Worm (Caenorhabditis elegans) whole organism, young adult: ENCODE data around the gene ctps-1.

ENCODE experiments used
- B0019.2 ChIP-seq: fragments of 200-800 bp; sonication (Bioruptor generic); conservative IDR thresholded peaks from 2 replicates; pipeline ENCODE4 v1.3.6; 2022; ENCODE audit warnings: missing genetic modification reagents, missing genetic modification characterization, missing compliant biosample characterization
- B0261.1 ChIP-seq: sonication (generic microtip); optimal IDR thresholded peaks from 2 replicates; lab custom pipeline; 2016; ENCODE audit warnings: mild to moderate bottlenecking, missing genetic modification characterization, moderate library complexity, missing compliant biosample characterization
- B0336.3 ChIP-seq: fragments of 200-800 bp; sonication (Bioruptor generic); IDR thresholded peaks from 2 replicates; pipeline ENCODE4 v1.3.6; 2022; ENCODE audit warnings: missing genetic modification characterization, missing compliant biosample characterization
- F23B12.7 ChIP-seq: sonication (generic microtip); optimal IDR thresholded peaks from 2 replicates; lab custom pipeline; 2017; ENCODE audit warnings: missing genetic modification characterization, mild to moderate bottlenecking, missing compliant biosample characterization, antibody characterized with exemption, moderate library complexity; ENCODE audit not compliant: insufficient read depth
- F49E8.2 ChIP-seq: sonication (generic microtip); optimal IDR thresholded peaks from 3 replicates; lab custom pipeline; 2017; ENCODE audit warnings: missing genetic modification characterization, mild to moderate bottlenecking, missing compliant biosample characterization, antibody characterized with exemption, moderate library complexity; ENCODE audit not compliant: insufficient read depth
- F57A8.1 ChIP-seq: fragments of 200-800 bp; sonication (Bioruptor generic); optimal IDR thresholded peaks from 2 replicates; lab custom pipeline; 2018; ENCODE audit warnings: mild to moderate bottlenecking, missing genetic modification characterization, moderate library complexity, missing compliant biosample characterization
- T07F8.4 ChIP-seq: sonication (generic microtip); optimal IDR thresholded peaks from 2 replicates; lab custom pipeline; 2016; ENCODE audit warnings: mild to moderate bottlenecking, missing genetic modification characterization, moderate library complexity, missing compliant biosample characterization
- ama-1 ChIP-seq, 3 experiments: fragments of 150-350 bp in 1 of 3; sonication (generic microtip) in 2 of 3; optimal IDR thresholded peaks; 2 replicates each; lab custom pipeline; 2014 to 2018; ENCODE audit warnings: missing biosample characterization in 2 of 3, missing genetic modification characterization in 2 of 3, missing genetic modification reagents in 2 of 3
- aptf-3 ChIP-seq: fragments of 200-800 bp; sonication (Bioruptor generic); IDR thresholded peaks from 2 replicates; pipeline ENCODE4 v1.3.6; 2022; ENCODE audit warnings: missing genetic modification characterization, missing compliant biosample characterization
- atf-7 ChIP-seq: sonication (generic microtip); optimal IDR thresholded peaks from 2 replicates; lab custom pipeline; 2017; ENCODE audit warnings: mild to moderate bottlenecking, missing genetic modification characterization, missing compliant biosample characterization
- attf-3 ChIP-seq: fragments of 200-800 bp; sonication (Bioruptor generic); conservative IDR thresholded peaks from 2 replicates; pipeline ENCODE4 v1.3.6; 2022; ENCODE audit warnings: missing genetic modification reagents, missing genetic modification characterization, missing compliant biosample characterization
- attf-5 ChIP-seq: fragments of 200-800 bp; sonication (Bioruptor generic); optimal IDR thresholded peaks from 2 replicates; lab custom pipeline; 2018; ENCODE audit warnings: mild to moderate bottlenecking, missing genetic modification characterization, missing compliant biosample characterization
- bed-1 ChIP-seq: fragments of 200-800 bp; sonication (Bioruptor generic); IDR thresholded peaks from 2 replicates; pipeline ENCODE4 v1.3.6; 2022; ENCODE audit warnings: missing genetic modification reagents, missing genetic modification characterization, missing compliant biosample characterization
- ceh-40 ChIP-seq: fragments of 200-800 bp; sonication (Bioruptor generic); IDR thresholded peaks from 2 replicates; pipeline ENCODE4 v1.3.6; 2022; ENCODE audit warnings: missing genetic modification characterization, missing compliant biosample characterization
- ceh-58 ChIP-seq: fragments of 200-800 bp; sonication (Bioruptor generic); IDR thresholded peaks from 2 replicates; pipeline ENCODE4 v1.3.6; 2022; ENCODE audit warnings: missing genetic modification characterization, missing compliant biosample characterization
- efl-1 ChIP-seq: fragments of 150-350 bp; optimal IDR thresholded peaks from 2 replicates; lab custom pipeline; 2014; ENCODE audit warnings: missing biosample characterization, missing genetic modification reagents, missing genetic modification characterization
- egl-44 ChIP-seq: fragments of 200-800 bp; sonication (Bioruptor generic); IDR thresholded peaks from 2 replicates; pipeline ENCODE4 v1.3.6; 2022; ENCODE audit warnings: missing genetic modification reagents, missing genetic modification characterization, missing compliant biosample characterization
- hlh-12 ChIP-seq: sonication (generic microtip); optimal IDR thresholded peaks from 2 replicates; lab custom pipeline; 2016; ENCODE audit warnings: missing genetic modification characterization, missing compliant biosample characterization
- hlh-26 ChIP-seq: fragments of 200-800 bp; sonication (Bioruptor generic); conservative IDR thresholded peaks from 2 replicates; pipeline ENCODE4 v1.3.6; 2022; ENCODE audit warnings: missing genetic modification reagents, missing genetic modification characterization, missing compliant biosample characterization
- hmg-20 ChIP-seq: fragments of 200-800 bp; sonication (Bioruptor generic); IDR thresholded peaks from 2 replicates; pipeline ENCODE4 v1.3.6; 2022; ENCODE audit warnings: missing genetic modification reagents, missing genetic modification characterization, missing compliant biosample characterization
- hsf-1 ChIP-seq: fragments of 200-800 bp; sonication (Bioruptor generic); IDR thresholded peaks from 2 replicates; pipeline ENCODE4 v1.3.6; 2022; ENCODE audit warnings: missing genetic modification reagents, missing genetic modification characterization, missing compliant biosample characterization
- lag-1 ChIP-seq: fragments of 200-800 bp; sonication (Bioruptor generic); IDR thresholded peaks from 2 replicates; pipeline ENCODE4 v1.3.6; 2022; ENCODE audit warnings: missing genetic modification reagents, missing genetic modification characterization, missing compliant biosample characterization
- lin-54 ChIP-seq: fragments of 200-800 bp; sonication (Bioruptor generic); optimal IDR thresholded peaks from 2 replicates; lab custom pipeline; 2018; ENCODE audit warnings: mild to moderate bottlenecking, missing genetic modification characterization, missing compliant biosample characterization
- lsl-1 ChIP-seq: fragments of 200-800 bp; sonication (Bioruptor generic); optimal IDR thresholded peaks from 2 replicates; lab custom pipeline; 2018; ENCODE audit warnings: mild to moderate bottlenecking, missing genetic modification characterization, moderate library complexity, missing compliant biosample characterization
- mel-28 ChIP-seq: sonication (generic microtip); optimal IDR thresholded peaks from 2 replicates; lab custom pipeline; 2016; ENCODE audit warnings: borderline replicate concordance, mild to moderate bottlenecking, missing genetic modification characterization, missing compliant biosample characterization
- nfya-2 ChIP-seq: fragments of 200-800 bp; sonication (Bioruptor generic); IDR thresholded peaks from 2 replicates; pipeline ENCODE4 v1.3.6; 2022; ENCODE audit warnings: missing genetic modification reagents, missing genetic modification characterization, missing compliant biosample characterization
- pbrm-1 ChIP-seq: fragments of 200-800 bp; sonication (Bioruptor generic); IDR thresholded peaks from 2 replicates; pipeline ENCODE4 v1.3.6; 2022; ENCODE audit warnings: missing genetic modification reagents, missing genetic modification characterization, missing compliant biosample characterization
- rcor-1 ChIP-seq: fragments of 200-800 bp; sonication (Bioruptor generic); IDR thresholded peaks from 2 replicates; pipeline ENCODE4 v1.3.6; 2022; ENCODE audit warnings: missing genetic modification reagents, missing genetic modification characterization, missing compliant biosample characterization
- repo-1 ChIP-seq: sonication (generic microtip); optimal IDR thresholded peaks from 2 replicates; lab custom pipeline; 2017; ENCODE audit warnings: mild to moderate bottlenecking, missing genetic modification characterization, missing compliant biosample characterization
- snpc-1.1 ChIP-seq: sonication (generic microtip); optimal IDR thresholded peaks from 2 replicates; lab custom pipeline; 2017; ENCODE audit warnings: missing genetic modification characterization, mild to moderate bottlenecking, missing compliant biosample characterization, antibody characterized with exemption, moderate library complexity, missing genotype, missing genetic modification reagents; ENCODE audit not compliant: insufficient read depth
- snpc-4 ChIP-seq, 5 experiments: fragments of 150-350 bp in 1 of 5; sonication (generic microtip) in 4 of 5; optimal IDR thresholded peaks; 2 replicates each; lab custom pipeline; 2014 to 2018; ENCODE audit warnings: missing genetic modification characterization in 5 of 5, missing biosample characterization in 3 of 5, antibody characterized with exemption in 2 of 5, mild to moderate bottlenecking in 2 of 5, missing compliant biosample characterization in 2 of 5, missing genotype in 2 of 5, moderate library complexity in 2 of 5, missing genetic modification reagents in 1 of 5
- tbp1 ChIP-seq: fragments of 200-800 bp; sonication (Bioruptor generic); optimal IDR thresholded peaks from 2 replicates; lab custom pipeline; 2018; ENCODE audit warnings: mild to moderate bottlenecking, missing genetic modification characterization, missing compliant biosample characterization
- zfh-2 ChIP-seq: fragments of 200-800 bp; sonication (Bioruptor generic); conservative IDR thresholded peaks from 2 replicates; pipeline ENCODE4 v1.3.6; 2022; ENCODE audit warnings: missing genetic modification reagents, missing genetic modification characterization, missing compliant biosample characterization
- ztf-18 ChIP-seq: sonication (generic microtip); optimal IDR thresholded peaks from 2 replicates; lab custom pipeline; 2016; ENCODE audit warnings: missing genotype, mild to moderate bottlenecking, missing genetic modification characterization, missing compliant biosample characterization
- ztf-22 ChIP-seq: fragments of 200-800 bp; sonication (Bioruptor generic); optimal IDR thresholded peaks from 2 replicates; lab custom pipeline; 2018; ENCODE audit warnings: mild to moderate bottlenecking, missing genetic modification characterization, moderate library complexity, missing compliant biosample characterization
- ztf-25 ChIP-seq: fragments of 200-800 bp; sonication (Bioruptor generic); IDR thresholded peaks from 2 replicates; pipeline ENCODE4 v1.3.6; 2022; ENCODE audit warnings: missing genetic modification reagents, missing genetic modification characterization, missing compliant biosample characterization

Gene ctps-1

DNA sequence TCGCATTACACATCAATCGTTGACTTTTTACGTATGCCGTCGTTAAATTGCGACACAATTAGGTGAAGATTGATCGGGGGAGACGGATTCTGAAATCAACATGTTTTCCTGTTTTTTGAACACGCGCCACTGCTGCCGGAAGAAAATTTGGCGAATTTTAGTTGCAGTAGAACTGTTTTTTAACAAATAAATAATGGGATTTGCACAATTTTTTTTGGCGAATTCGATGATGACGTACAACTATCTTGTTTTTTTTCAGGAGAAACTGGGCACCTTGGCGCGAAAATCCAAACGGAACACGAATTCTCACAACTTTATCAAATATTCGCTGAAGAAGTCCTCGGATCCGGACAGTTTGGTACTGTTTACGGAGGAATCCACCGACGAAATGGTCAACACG, 8.7 kb upstream of the ctps-1 start:
- TF ChIP-seq atf-7 (tag; lab: Kevin White, UChicago) (no peak), rcor-1 (no peak), snpc-1.1 (tag; lab: Kevin White, UChicago) (no peak), nfya-2 (GFP tag; lab: Robert Waterston, UW) (no peak), B0336.3 (GFP tag; lab: Robert Waterston, UW) (no peak), hlh-26 (GFP tag; lab: Robert Waterston, UW) (no peak), efl-1 (GFP tag; lab: Kevin White, UChicago) (no peak), T07F8.4 (tag; lab: Kevin White, UChicago) (no peak), F57A8.1 (GFP tag; lab: Kevin White, UChicago) (no peak), ztf-25 (no peak)

DNA sequence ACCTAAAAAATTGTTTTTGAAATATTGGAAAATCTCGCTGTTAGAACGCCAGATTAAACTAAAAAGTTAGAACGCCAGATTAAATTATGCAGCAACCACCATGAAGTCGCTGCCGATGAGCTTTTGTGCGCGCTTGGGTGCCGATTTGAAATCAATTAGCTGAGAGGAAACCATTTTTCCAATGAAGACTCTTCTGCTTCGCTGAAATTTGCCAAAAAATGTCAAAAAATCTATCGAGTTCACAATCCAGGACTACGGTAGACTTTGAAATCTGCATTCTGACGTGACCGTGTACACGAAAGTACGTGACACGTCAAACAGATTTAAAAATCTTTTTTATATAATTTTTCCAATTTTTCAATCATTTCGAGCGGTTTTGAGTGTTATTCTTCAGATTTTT, 5.7 kb upstream of the ctps-1 start, which contains the start of gene immt-2:
Gene immt-2 (plus strand): TSS at position 301 of the 400 bp plus-strand sequence.
- TF ChIP-seq attf-3 (GFP tag; lab: Robert Waterston, UW) (no peak), F23B12.7 (tag; lab: Kevin White, UChicago) (no peak), B0261.1 (tag; lab: Kevin White, UChicago) (no peak), attf-5 (GFP tag; lab: Kevin White, UChicago) (no peak), egl-44 (GFP tag; lab: Robert Waterston, UW) (no peak), lag-1 (GFP tag; lab: Robert Waterston, UW) (no peak), ztf-18 (tag; lab: Kevin White, UChicago) (peak; percentile 17), pbrm-1 (no peak), ztf-22 (no peak), mel-28 (tag; lab: Kevin White, UChicago) (no peak), lsl-1 (GFP tag; lab: Kevin White, UChicago) (peak; percentile 85), F49E8.2 (tag; lab: Kevin White, UChicago) (no peak), snpc-4 (GFP tag; optimal IDR thresholded peaks at IDR 0.05; lab: Kevin White, UChicago) (no peak), snpc-4 (tag; optimal IDR thresholded peaks at IDR 0.05; lab: Kevin White, UChicago) (peak in 1 of 4 experiments; percentile 28), hsf-1 (GFP tag; lab: Robert Waterston, UW) (no peak), repo-1 (no peak), hmg-20 (GFP tag; lab: Robert Waterston, UW) (no peak), B0019.2 (GFP tag; lab: Robert Waterston, UW) (no peak), ceh-40 (GFP tag; lab: Robert Waterston, UW) (no peak), hlh-12 (tag; lab: Kevin White, UChicago) (no peak), lin-54 (GFP tag; lab: Kevin White, UChicago) (no peak), aptf-3 (GFP tag; lab: Robert Waterston, UW) (no peak), bed-1 (GFP tag; lab: Robert Waterston, UW) (no peak)

DNA sequence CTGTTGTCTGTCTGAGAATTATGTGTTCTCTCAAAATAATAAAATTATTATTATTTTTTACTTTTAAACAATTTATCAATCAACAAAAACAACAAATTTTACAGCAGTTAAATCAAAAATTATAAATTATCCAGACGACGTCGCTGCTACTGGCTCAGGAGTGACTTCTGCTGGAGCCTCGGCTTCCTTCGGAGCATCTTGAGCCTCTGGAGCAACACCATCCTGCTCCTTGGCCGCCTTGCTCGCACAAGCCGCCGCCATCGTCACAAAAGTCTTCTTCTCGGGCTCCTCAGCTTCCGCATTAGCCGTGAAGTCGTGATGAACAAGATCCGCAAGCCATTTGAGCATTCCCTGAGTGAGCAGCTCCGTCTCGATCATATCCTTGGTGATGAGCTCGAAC, 2.0 kb upstream of the ctps-1 start:
- TF ChIP-seq hsf-1 (GFP tag; lab: Robert Waterston, UW) (no peak), ceh-58 (GFP tag; lab: Robert Waterston, UW) (0 out of 2 replicates have a peak, but pooled peaks have one; percentile 48), zfh-2 (peak; percentile 67), tbp1 (GFP tag; lab: Kevin White, UChicago) (no peak), ama-1 (optimal IDR thresholded peaks at IDR 0.05; lab: Kevin White, UChicago) (no peak), ama-1 (GFP tag; optimal IDR thresholded peaks at IDR 0.05; lab: Kevin White, UChicago) (peak in 1 of 2 experiments; percentile 39), B0336.3 (GFP tag; lab: Robert Waterston, UW) (no peak)
